Worm (Caenorhabditis elegans) whole organism, L3 larva: ENCODE data around the gene prmt-5.
A peak's percentile ranks its signal among the peaks of the same experiment; 100 is the strongest.

Experiments used
- R02D3.7 ChIP-seq: fragments of 150-350 bp; optimal IDR thresholded peaks from 2 replicates; lab custom pipeline; 2014; ENCODE audit warnings: missing biosample characterization, missing genetic modification characterization
- egl-5 ChIP-seq: fragments of 150-350 bp; optimal IDR thresholded peaks from 2 replicates; lab custom pipeline; 2017; ENCODE audit warnings: missing biosample characterization, missing genetic modification reagents, missing genetic modification characterization, inconsistent platforms
- fos-1 ChIP-seq: fragments of 150-350 bp; optimal IDR thresholded peaks from 2 replicates; lab custom pipeline; 2014; ENCODE audit warnings: missing biosample characterization, missing genetic modification characterization
- nfya-1 ChIP-seq: sonication (generic microtip); optimal IDR thresholded peaks from 2 replicates; lab custom pipeline; 2017; ENCODE audit warnings: missing genetic modification characterization, mild to moderate bottlenecking, missing compliant biosample characterization, antibody characterized with exemption, moderate library complexity; ENCODE audit not compliant: insufficient read depth
- nhr-77 ChIP-seq: fragments of 150-350 bp; optimal IDR thresholded peaks from 2 replicates; lab custom pipeline; 2014; ENCODE audit warnings: missing biosample characterization, missing genetic modification characterization
- pha-4 ChIP-seq: fragments of 150-350 bp; optimal IDR thresholded peaks from 2 replicates; lab custom pipeline; 2014; ENCODE audit warnings: missing biosample characterization, missing genetic modification reagents, missing genetic modification characterization
- snpc-4 ChIP-seq: fragments of 150-350 bp; optimal IDR thresholded peaks from 2 replicates; lab custom pipeline; 2014; ENCODE audit warnings: missing biosample characterization, missing genetic modification characterization
- zag-1 ChIP-seq: fragments of 150-350 bp; optimal IDR thresholded peaks from 2 replicates; lab custom pipeline; 2014; ENCODE audit warnings: missing biosample characterization, missing genetic modification characterization
- ztf-4 ChIP-seq: fragments of 150-350 bp; optimal IDR thresholded peaks from 2 replicates; lab custom pipeline; 2014; ENCODE audit warnings: missing biosample characterization, missing genetic modification characterization

ce11 chrIII:5274715-5275355 is 44.5 kb downstream of the prmt-5 start, which contains the start of the genes daf-41 and toc-1:
- TF ChIP-seq R02D3.7 (tag; lab: Kevin White, UChicago) (no peak), nfya-1 (tag; lab: Kevin White, UChicago) (peak; percentile 71), egl-5 (tag; lab: Kevin White, UChicago) (no peak), zag-1 (tag; lab: Kevin White, UChicago) (no peak), ztf-4 (tag; lab: Kevin White, UChicago) (no peak), pha-4 (tag; lab: Kevin White, UChicago) (peak; percentile 55), nhr-77 (tag; lab: Kevin White, UChicago) (no peak), snpc-4 (tag; lab: Kevin White, UChicago) (peak; percentile 25), fos-1 (tag; lab: Kevin White, UChicago) (no peak)
